Fruit fly (Drosophila melanogaster): ENCODE results near the gene Cpr78Cc.

Cpr78Cc gene

DNA sequence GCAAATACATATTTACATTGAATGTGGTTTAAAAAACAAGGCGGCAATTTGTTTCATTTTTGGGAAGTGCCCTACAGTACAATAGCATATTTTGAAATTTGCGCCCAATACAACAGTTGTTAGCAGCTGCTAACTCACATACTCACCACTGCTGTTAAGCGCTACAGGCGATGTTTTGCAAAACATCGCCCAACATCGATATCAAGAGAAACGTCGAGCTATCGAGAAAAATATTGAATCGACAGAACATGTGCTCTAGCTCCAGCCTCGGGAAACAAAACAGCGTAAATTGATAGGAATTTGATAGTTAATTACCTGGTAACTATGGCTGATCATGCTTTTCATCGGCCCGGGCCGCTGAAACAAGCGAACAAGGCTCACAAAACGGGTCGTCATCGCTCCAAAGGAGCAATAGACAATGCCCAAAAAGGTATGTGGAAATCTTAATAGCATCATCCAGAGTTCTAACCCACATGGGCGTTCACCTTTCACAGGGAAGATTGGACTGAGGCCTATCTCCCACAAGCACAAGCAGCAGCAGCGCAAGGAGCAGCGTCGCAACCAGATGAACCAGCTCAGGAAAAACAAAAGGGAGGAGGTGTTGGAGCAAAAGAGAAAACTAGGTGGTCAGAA is 34.7 kb downstream of the Cpr78Cc start, which contains the start of gene Tsr1 (continued):
- TF ChIP-seq cas (GFP tag; IDR thresholded peaks at IDR 0.05) (no peak), chn (GFP tag; optimal IDR thresholded peaks at IDR 0.05) (no peak), ewg (GFP tag; optimal IDR thresholded peaks at IDR 0.05) (no peak), lov (optimal IDR thresholded peaks at IDR 0.05) (no peak), lov (GFP tag; IDR thresholded peaks at IDR 0.05) (no peak), CG18476 (GFP tag; optimal IDR thresholded peaks at IDR 0.05) (no peak), so (GFP tag; IDR thresholded peaks at IDR 0.05) (no peak), HLH4C (GFP tag; IDR thresholded peaks at IDR 0.05; ENCODE audit: partially characterized antibody) (peak; percentile 80), CG14441 (GFP tag; IDR thresholded peaks at IDR 0.05) (no peak), HLH54F (GFP tag; optimal IDR thresholded peaks at IDR 0.05) (no peak), Doc3 (GFP tag; IDR thresholded peaks at IDR 0.05; ENCODE audit: partially characterized antibody) (peak; percentile 78), CG12391 (tag; optimal IDR thresholded peaks at IDR 0.05) (no peak), CG4617 (GFP tag; optimal IDR thresholded peaks at IDR 0.05; ENCODE audit: borderline replicate concordance) (peak; percentile 32), pros (GFP tag; optimal IDR thresholded peaks at IDR 0.05) (no peak), dpn (GFP tag; optimal IDR thresholded peaks at IDR 0.05) (no peak), tin (GFP tag; optimal IDR thresholded peaks at IDR 0.05) (no peak), CG16815 (GFP tag; optimal IDR thresholded peaks at IDR 0.05) (no peak), Ets65A (GFP tag) (no peak), ro (GFP tag; IDR thresholded peaks at IDR 0.05) (no peak), CG34376 (GFP tag; optimal IDR thresholded peaks at IDR 0.05) (no peak), CG10147 (GFP tag; optimal IDR thresholded peaks at IDR 0.05) (no peak), CG14710 (tag; optimal IDR thresholded peaks at IDR 0.05) (no peak), chinmo (GFP tag; IDR thresholded peaks at IDR 0.05; ENCODE audit: partially characterized antibody) (peak; percentile 94), CG13287 (GFP tag; IDR thresholded peaks at IDR 0.05; ENCODE audit: partially characterized antibody) (peak; percentile 94), CG16863 (GFP tag; optimal IDR thresholded peaks at IDR 0.05) (no peak), Mad (GFP tag; optimal IDR thresholded peaks at IDR 0.05) (no peak), tap (tag; optimal IDR thresholded peaks at IDR 0.05) (no peak), grn (GFP tag; optimal IDR thresholded peaks at IDR 0.05) (no peak), Myb (GFP tag; optimal IDR thresholded peaks at IDR 0.05) (no peak), z (GFP tag; IDR thresholded peaks at IDR 0.05) (no peak), kah (GFP tag; optimal IDR thresholded peaks at IDR 0.05) (no peak), YL-1 (GFP tag; optimal IDR thresholded peaks at IDR 0.05) (peak; percentile 78), CG15696 (tag; optimal IDR thresholded peaks at IDR 0.05) (no peak), Camta (GFP tag; optimal IDR thresholded peaks at IDR 0.05) (no peak), CG7372 (GFP tag; IDR thresholded peaks at IDR 0.05) (no peak), gcm2 (GFP tag; optimal IDR thresholded peaks at IDR 0.05) (no peak), CG1529 (GFP tag; optimal IDR thresholded peaks at IDR 0.05) (no peak), Mes4 (GFP tag; optimal IDR thresholded peaks at IDR 0.05) (no peak), CG3407 (GFP tag; optimal IDR thresholded peaks at IDR 0.05) (no peak), CG7963 (GFP tag; IDR thresholded peaks at IDR 0.05; ENCODE audit: partially characterized antibody) (peak; percentile 83), CG12236 (GFP tag; optimal IDR thresholded peaks at IDR 0.05) (no peak), sens (GFP tag) (no peak), CG15514 (GFP tag; optimal IDR thresholded peaks at IDR 0.05) (peak; percentile 54), maf-S (GFP tag; optimal IDR thresholded peaks at IDR 0.05) (no peak)
